Fruit fly (Drosophila melanogaster) whole organism, embryonic: ENCODE measurements around the gene CG18748.

Experiments
- Adf1 ChIP-seq: fragments of 200-800 bp; sonication (Bioruptor generic); IDR thresholded peaks from 2 replicates; pipeline ENCODE4 v1.3.6; 2022; ENCODE audit warnings: missing biosample characterization, missing genetic modification characterization
- Aef1 ChIP-seq: fragments of 200-800 bp; sonication (Bioruptor generic); IDR thresholded peaks from 3 replicates; pipeline ENCODE4 v1.3.6; 2022; ENCODE audit warnings: missing biosample characterization, missing genetic modification characterization
- CG10209 ChIP-seq: fragments of 200-800 bp; sonication (Bioruptor generic); optimal IDR thresholded peaks from 3 replicates; lab custom pipeline; 2017; ENCODE audit warnings: missing biosample characterization, mild to moderate bottlenecking, missing genetic modification characterization, missing genetic modification reagents
- CG10462 ChIP-seq: fragments of 200-800 bp; sonication (Bioruptor generic); optimal IDR thresholded peaks from 2 replicates; lab custom pipeline; 2016; ENCODE audit warnings: missing biosample characterization, missing genetic modification characterization
- CG11456 ChIP-seq: fragments of 200-800 bp; sonication (Bioruptor generic); IDR thresholded peaks from 3 replicates; pipeline ENCODE4 v1.3.6; 2022; ENCODE audit warnings: missing biosample characterization, missing genetic modification characterization
- CG12104 ChIP-seq: fragments of 200-800 bp; sonication (Bioruptor generic); optimal IDR thresholded peaks from 3 replicates; lab custom pipeline; 2016; ENCODE audit warnings: missing biosample characterization, missing genetic modification characterization
- CG12155 ChIP-seq: fragments of 200-800 bp; sonication (Bioruptor generic); optimal IDR thresholded peaks from 3 replicates; lab custom pipeline; 2016; ENCODE audit warnings: missing biosample characterization, missing genetic modification characterization
- CG12236 ChIP-seq: fragments of 200-800 bp; sonication (Bioruptor generic); optimal IDR thresholded peaks from 2 replicates; lab custom pipeline; 2016; ENCODE audit warnings: missing biosample characterization, missing genetic modification characterization
- CG12391 ChIP-seq: fragments of 200-800 bp; sonication (Bioruptor generic); optimal IDR thresholded peaks from 3 replicates; lab custom pipeline; 2018; ENCODE audit warnings: missing biosample characterization, mild to moderate bottlenecking, missing genetic modification characterization, moderate library complexity
- CG14860 ChIP-seq: fragments of 200-800 bp; sonication (Bioruptor generic); IDR thresholded peaks from 3 replicates; pipeline ENCODE4 v1.3.6; 2022; ENCODE audit warnings: missing biosample characterization, missing genetic modification characterization; ENCODE audit not compliant: partially characterized antibody
- CG15514 ChIP-seq: fragments of 200-800 bp; sonication (Bioruptor generic); optimal IDR thresholded peaks from 3 replicates; lab custom pipeline; 2017; ENCODE audit warnings: missing biosample characterization, missing genetic modification characterization, mild to moderate bottlenecking, moderate library complexity, missing genetic modification reagents
- CG15696 ChIP-seq: fragments of 200-800 bp; sonication (Bioruptor generic); optimal IDR thresholded peaks from 2 replicates; lab custom pipeline; 2019; ENCODE audit warnings: missing biosample characterization, mild to moderate bottlenecking, missing genetic modification characterization, moderate library complexity
- CG17186 ChIP-seq: fragments of 200-800 bp; sonication (Bioruptor generic); optimal IDR thresholded peaks from 3 replicates; lab custom pipeline; 2017; ENCODE audit warnings: missing biosample characterization, missing genetic modification reagents, missing genetic modification characterization
- CG17328 ChIP-seq: fragments of 200-800 bp; sonication (Bioruptor generic); IDR thresholded peaks from 2 replicates; pipeline ENCODE4 v1.3.6; 2022; ENCODE audit warnings: missing biosample characterization, missing genetic modification characterization
- CG1792 ChIP-seq: fragments of 200-800 bp; sonication (Bioruptor generic); optimal IDR thresholded peaks from 2 replicates; lab custom pipeline; 2016; ENCODE audit warnings: missing biosample characterization, missing genetic modification characterization
- CG2129 ChIP-seq: fragments of 200-800 bp; sonication (Bioruptor generic); IDR thresholded peaks from 2 replicates; pipeline ENCODE4 v1.3.6; 2022; ENCODE audit warnings: missing biosample characterization, missing genetic modification characterization; ENCODE audit not compliant: partially characterized antibody
- CG31224 ChIP-seq: fragments of 200-800 bp; sonication (Bioruptor generic); IDR thresholded peaks from 2 replicates; pipeline ENCODE4 v1.3.6; 2022; ENCODE audit warnings: missing biosample characterization, missing genetic modification characterization
- CG5245 ChIP-seq: fragments of 200-800 bp; sonication (Bioruptor generic); optimal IDR thresholded peaks from 3 replicates; lab custom pipeline; 2016; ENCODE audit warnings: missing biosample characterization, missing genetic modification characterization
- CG6813 ChIP-seq: fragments of 200-800 bp; sonication (Bioruptor generic); optimal IDR thresholded peaks from 2 replicates; lab custom pipeline; 2017; ENCODE audit warnings: missing biosample characterization, missing genetic modification characterization, mild to moderate bottlenecking, moderate library complexity, missing genetic modification reagents
- CG8359 ChIP-seq: fragments of 200-800 bp; sonication (Bioruptor generic); optimal IDR thresholded peaks from 2 replicates; lab custom pipeline; 2017; ENCODE audit warnings: missing biosample characterization, mild to moderate bottlenecking, missing genetic modification characterization, borderline replicate concordance
- Dfd ChIP-seq, 2 experiments: fragments of >200 bp; optimal IDR thresholded peaks; 2 replicates each; lab custom pipeline; 2017; ENCODE audit warnings: missing biosample characterization in 2 of 2, missing genetic modification characterization in 2 of 2
- Elba2 ChIP-seq: fragments of 200-800 bp; sonication (Bioruptor generic); optimal IDR thresholded peaks from 3 replicates; lab custom pipeline; 2016; ENCODE audit warnings: missing biosample characterization, missing genetic modification characterization
- HmgD ChIP-seq: fragments of 200-800 bp; sonication (Bioruptor generic); optimal IDR thresholded peaks from 3 replicates; lab custom pipeline; 2016; ENCODE audit warnings: missing biosample characterization, missing genetic modification characterization
- Mes4 ChIP-seq: fragments of 200-800 bp; sonication (Bioruptor generic); optimal IDR thresholded peaks from 2 replicates; lab custom pipeline; 2016; ENCODE audit warnings: missing biosample characterization, missing genetic modification characterization
- Sox100B ChIP-seq: fragments of 200-800 bp; sonication (Bioruptor generic); optimal IDR thresholded peaks from 3 replicates; lab custom pipeline; 2018; ENCODE audit warnings: missing biosample characterization, mild to moderate bottlenecking, missing genetic modification characterization
- Spps ChIP-seq: fragments of 200-800 bp; sonication (Bioruptor generic); optimal IDR thresholded peaks from 2 replicates; lab custom pipeline; 2018; ENCODE audit warnings: missing biosample characterization, mild to moderate bottlenecking, missing genetic modification characterization
- Sry-δ ChIP-seq: fragments of 200-800 bp; sonication (Bioruptor generic); optimal IDR thresholded peaks from 2 replicates; lab custom pipeline; 2016; ENCODE audit warnings: missing biosample characterization, missing genetic modification characterization
- Usf ChIP-seq: fragments of 200-800 bp; sonication (Bioruptor generic); optimal IDR thresholded peaks from 2 replicates; lab custom pipeline; 2017; ENCODE audit warnings: missing genotype, missing biosample characterization, missing genetic modification characterization
- Xbp1 ChIP-seq: fragments of 200-800 bp; sonication (Bioruptor generic); optimal IDR thresholded peaks from 3 replicates; lab custom pipeline; 2016; ENCODE audit warnings: missing biosample characterization, mild to moderate bottlenecking, missing genetic modification characterization
- al ChIP-seq: fragments of 200-800 bp; sonication (Bioruptor generic); IDR thresholded peaks from 2 replicates; pipeline ENCODE4 v1.3.6; 2022; ENCODE audit warnings: missing biosample characterization, missing genetic modification characterization
- crol ChIP-seq: fragments of 200-800 bp; sonication (Bioruptor generic); IDR thresholded peaks from 2 replicates; pipeline ENCODE4 v1.3.6; 2022; ENCODE audit warnings: missing biosample characterization, missing genetic modification characterization
- cwo ChIP-seq: fragments of 200-800 bp; sonication (Bioruptor generic); optimal IDR thresholded peaks from 3 replicates; lab custom pipeline; 2017; ENCODE audit warnings: missing biosample characterization, missing genetic modification characterization, mild to moderate bottlenecking, moderate library complexity, missing genetic modification reagents
- dati ChIP-seq: fragments of 200-800 bp; sonication (Bioruptor generic); IDR thresholded peaks from 2 replicates; pipeline ENCODE4 v1.3.6; 2022; ENCODE audit warnings: missing biosample characterization, missing genetic modification characterization
- dmrt99B ChIP-seq: fragments of 200-800 bp; sonication (Bioruptor generic); optimal IDR thresholded peaks from 2 replicates; lab custom pipeline; 2018; ENCODE audit warnings: missing biosample characterization, mild to moderate bottlenecking, missing genetic modification characterization, moderate library complexity
- dpn ChIP-seq, 2 experiments: fragments of 200-800 bp; sonication (Bioruptor generic); optimal IDR thresholded peaks; 3 replicates each; lab custom pipeline; 2016; ENCODE audit warnings: missing biosample characterization in 2 of 2, missing genetic modification characterization in 2 of 2
- fd64A ChIP-seq: fragments of 200-800 bp; sonication (Bioruptor generic); optimal IDR thresholded peaks from 3 replicates; lab custom pipeline; 2018; ENCODE audit warnings: missing biosample characterization, mild to moderate bottlenecking, missing genetic modification characterization
- ftz-f1 ChIP-seq: fragments of 200-800 bp; sonication (Bioruptor generic); optimal IDR thresholded peaks from 2 replicates; lab custom pipeline; 2016; ENCODE audit warnings: missing biosample characterization, missing genetic modification characterization
- gce ChIP-seq: fragments of 200-800 bp; sonication (Bioruptor generic); IDR thresholded peaks from 3 replicates; pipeline ENCODE4 v1.3.6; 2022; ENCODE audit warnings: missing biosample characterization, missing genetic modification characterization
- gem ChIP-seq: fragments of 200-800 bp; sonication (Bioruptor generic); optimal IDR thresholded peaks from 2 replicates; lab custom pipeline; 2019; ENCODE audit warnings: missing biosample characterization, mild to moderate bottlenecking, missing genetic modification characterization, moderate library complexity
- gt ChIP-seq: fragments of 200-800 bp; sonication (Bioruptor generic); IDR thresholded peaks from 2 replicates; pipeline ENCODE4 v1.3.6; 2022; ENCODE audit warnings: missing biosample characterization, missing genetic modification characterization
- h ChIP-seq: fragments of >200 bp; optimal IDR thresholded peaks from 2 replicates; lab custom pipeline; 2017
- hkb ChIP-seq, 2 experiments: fragments of 200-800 bp in 1 of 2; fragments of >200 bp in 1 of 2; sonication (Bioruptor generic) in 1 of 2; IDR thresholded peaks in 1 of 2; optimal IDR thresholded peaks in 1 of 2; 2 replicates each; pipeline versions ENCODE4 v1.3.6 to Lab custom; 2017 to 2022; ENCODE audit warnings: missing biosample characterization in 1 of 2, missing genetic modification characterization in 1 of 2
- jing ChIP-seq: fragments of 200-800 bp; sonication (Bioruptor generic); optimal IDR thresholded peaks from 2 replicates; lab custom pipeline; 2018; ENCODE audit warnings: missing biosample characterization, mild to moderate bottlenecking, missing genetic modification characterization
- kay ChIP-seq: fragments of 200-800 bp; sonication (Bioruptor generic); optimal IDR thresholded peaks from 2 replicates; lab custom pipeline; 2016; ENCODE audit warnings: missing biosample characterization, missing genetic modification characterization
- lov ChIP-seq, 2 experiments: fragments of 200-800 bp in 1 of 2; fragments of >200 bp in 1 of 2; sonication (Bioruptor generic) in 1 of 2; IDR thresholded peaks in 1 of 2; optimal IDR thresholded peaks in 1 of 2; 2 replicates in 1 of 2; 3 replicates in 1 of 2; pipeline versions ENCODE4 v1.3.6 to Lab custom; 2017 to 2022; ENCODE audit warnings: missing biosample characterization in 1 of 2, missing genetic modification characterization in 1 of 2
- run ChIP-seq: fragments of 200-800 bp; sonication (Bioruptor generic); optimal IDR thresholded peaks from 3 replicates; lab custom pipeline; 2018; ENCODE audit warnings: missing biosample characterization, mild to moderate bottlenecking, missing genetic modification characterization
- ttk ChIP-seq: fragments of 200-800 bp; sonication (Bioruptor generic); IDR thresholded peaks from 2 replicates; pipeline ENCODE4 v2.1.2; 2022; ENCODE audit warnings: missing biosample characterization, missing genetic modification characterization
- vfl ChIP-seq: fragments of 200-800 bp; sonication (Bioruptor generic); optimal IDR thresholded peaks from 2 replicates; lab custom pipeline; 2016; ENCODE audit warnings: missing biosample characterization, missing genetic modification characterization
- vnd ChIP-seq: fragments of 200-800 bp; sonication (Bioruptor generic); IDR thresholded peaks from 3 replicates; pipeline ENCODE4 v1.3.6; 2022; ENCODE audit warnings: missing biosample characterization, missing genetic modification characterization; ENCODE audit not compliant: partially characterized antibody
- vvl ChIP-seq: fragments of 200-800 bp; sonication (Bioruptor generic); IDR thresholded peaks from 2 replicates; pipeline ENCODE4 v1.3.6; 2022; ENCODE audit warnings: missing biosample characterization, missing genetic modification characterization
- wor ChIP-seq: fragments of 200-800 bp; sonication (Bioruptor generic); IDR thresholded peaks from 2 replicates; pipeline ENCODE4 v1.3.6; 2022; ENCODE audit warnings: missing biosample characterization, missing genetic modification characterization

The CG18748 gene

dm6 chr3R:7779620-7780019 lies 8.1 kb downstream of the CG18748 start (continued):
- no peak for TF ChIP-seq CG10462
- TF ChIP-seq vnd: no peak
- peak; percentile 23 for TF ChIP-seq dmrt99B (tag; lab: Kevin White, UChicago)
- TF ChIP-seq vfl (GFP tag; lab: Kevin White, UChicago): no peak
- TF ChIP-seq Xbp1 (GFP tag; lab: Kevin White, UChicago): no peak
- TF ChIP-seq dpn (GFP tag; optimal IDR thresholded peaks at IDR 0.05; lab: Kevin White, UChicago): no peak
- no peak for TF ChIP-seq Elba2 (GFP tag; lab: Kevin White, UChicago)
- peak; percentile 34 for TF ChIP-seq fd64A (GFP tag; lab: Kevin White, UChicago)
- TF ChIP-seq run (tag; lab: Kevin White, UChicago): no peak
- TF ChIP-seq CG31224: no peak
- no peak for TF ChIP-seq Spps (tag; lab: Kevin White, UChicago)
- TF ChIP-seq CG12236 (GFP tag; lab: Kevin White, UChicago): no peak
- TF ChIP-seq hkb (optimal IDR thresholded peaks at IDR 0.05; lab: Kevin White, UChicago): no peak
- TF ChIP-seq hkb (GFP tag; IDR thresholded peaks at IDR 0.05; lab: Robert Waterston, UW): no peak
- TF ChIP-seq ttk (GFP tag; lab: Robert Waterston, UW): peak; percentile 10; the same call in 1 of the 2 replicates
- no peak for TF ChIP-seq ftz-f1 (GFP tag; lab: Kevin White, UChicago)
- TF ChIP-seq CG6813 (GFP tag; lab: Kevin White, UChicago): no peak
- TF ChIP-seq CG12155 (GFP tag; lab: Kevin White, UChicago): no peak
- no peak for TF ChIP-seq dati (GFP tag; lab: Robert Waterston, UW)
- no peak for TF ChIP-seq jing (GFP tag; lab: Kevin White, UChicago)
- no peak for TF ChIP-seq Mes4
- peak; percentile 58; the same call in 1 of the 2 replicates for TF ChIP-seq CG17328
- no peak for TF ChIP-seq CG14860 (GFP tag; lab: Robert Waterston, UW)
- no peak for TF ChIP-seq CG5245
- no peak for TF ChIP-seq CG12391 (tag; lab: Kevin White, UChicago)
- TF ChIP-seq cwo (GFP tag; lab: Kevin White, UChicago): no peak
- TF ChIP-seq gce (GFP tag; lab: Robert Waterston, UW): peak; percentile 78; the same call in 2 of the 3 replicates
- TF ChIP-seq Sox100B (GFP tag; lab: Kevin White, UChicago): peak; percentile 37
- TF ChIP-seq CG2129 (GFP tag; lab: Robert Waterston, UW): no peak
- TF ChIP-seq Adf1 (GFP tag; lab: Robert Waterston, UW): no peak
- TF ChIP-seq CG8359: peak; percentile 30
- TF ChIP-seq CG10209: no peak
- peak; percentile 2 for TF ChIP-seq CG15514 (GFP tag; lab: Kevin White, UChicago)
- TF ChIP-seq h (lab: Kevin White, UChicago): no peak
- TF ChIP-seq crol (GFP tag; lab: Robert Waterston, UW): no peak
- TF ChIP-seq kay (GFP tag; lab: Kevin White, UChicago): no peak
- TF ChIP-seq Sry-δ (GFP tag; lab: Kevin White, UChicago): no peak
- no peak for TF ChIP-seq lov (optimal IDR thresholded peaks at IDR 0.05; lab: Kevin White, UChicago)
- TF ChIP-seq lov (GFP tag; IDR thresholded peaks at IDR 0.05; lab: Robert Waterston, UW): peak; percentile 78; the same call in 2 of the 3 replicates
- no peak for TF ChIP-seq gt (GFP tag; lab: Robert Waterston, UW)
- TF ChIP-seq al: no peak
- no peak for TF ChIP-seq CG12104
- peak; percentile 11 for TF ChIP-seq CG15696 (tag; lab: Kevin White, UChicago)
- no peak for TF ChIP-seq gem (tag; lab: Kevin White, UChicago)
- no peak for TF ChIP-seq CG11456 (GFP tag; lab: Robert Waterston, UW)
- TF ChIP-seq Aef1 (GFP tag; lab: Robert Waterston, UW): no peak
- no peak for TF ChIP-seq CG17186
- TF ChIP-seq wor: no peak
- TF ChIP-seq Usf (GFP tag; lab: Kevin White, UChicago): no peak
- TF ChIP-seq Dfd (GFP tag; optimal IDR thresholded peaks at IDR 0.05; lab: Kevin White, UChicago): no peak
- TF ChIP-seq vvl (GFP tag; lab: Robert Waterston, UW): no peak; the same call in 1 of the 2 replicates
- TF ChIP-seq HmgD (GFP tag; lab: Kevin White, UChicago): no peak
- TF ChIP-seq CG1792 (GFP tag; lab: Kevin White, UChicago): no peak
